Fruit fly (Drosophila melanogaster): Measurements from ENCODE around the gene Pgk.
A peak's percentile ranks its signal among the peaks of the same experiment; 100 is the strongest.

The Pgk gene

DNA sequence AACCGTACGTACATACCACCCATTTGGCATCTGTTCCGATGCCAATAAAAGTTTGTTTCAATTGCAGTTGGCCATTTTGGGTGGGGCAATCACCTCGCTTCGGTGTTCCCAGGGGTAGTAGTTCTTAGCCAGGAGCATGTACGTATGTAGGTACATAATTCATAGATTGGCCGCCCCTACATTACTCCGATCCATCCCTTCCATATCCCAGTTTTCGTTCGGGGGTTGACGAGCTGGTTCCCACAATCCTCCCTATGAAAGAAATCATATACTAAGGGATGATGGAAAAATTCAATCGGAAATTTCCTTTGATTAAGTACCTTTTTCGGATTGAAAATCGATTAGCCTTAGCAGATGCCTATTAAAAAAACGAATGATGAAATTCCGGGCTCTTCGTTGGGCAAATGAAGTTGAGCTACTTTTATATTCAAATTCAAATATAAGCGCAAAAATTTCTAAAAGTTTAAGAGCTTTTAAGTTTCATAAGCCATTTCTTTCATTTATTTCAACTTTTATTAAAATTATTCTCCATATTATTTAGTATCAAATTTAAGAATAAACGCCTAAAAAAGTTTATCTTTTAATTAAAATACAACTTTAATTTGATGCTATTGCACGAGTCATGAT is 5.2 kb upstream of the Pgk start:
- TF ChIP-seq odd (GFP tag; optimal IDR thresholded peaks at IDR 0.05), result no peak
- no peak for TF ChIP-seq Doc2 (GFP tag; IDR thresholded peaks at IDR 0.05)
- no peak for TF ChIP-seq NfI (GFP tag; optimal IDR thresholded peaks at IDR 0.05)
- TF ChIP-seq slp2 (GFP tag; optimal IDR thresholded peaks at IDR 0.05), result no peak
- TF ChIP-seq CG13894 (tag; optimal IDR thresholded peaks at IDR 0.05), result peak; percentile 70
- TF ChIP-seq Dfd (GFP tag; optimal IDR thresholded peaks at IDR 0.05), result no peak
- TF ChIP-seq CG11456 (GFP tag; IDR thresholded peaks at IDR 0.05), result no peak
- peak; percentile 57 for TF ChIP-seq Dp (GFP tag; optimal IDR thresholded peaks at IDR 0.05)
- TF ChIP-seq sens (GFP tag), result peak; percentile 40
- no peak for TF ChIP-seq Max (GFP tag; optimal IDR thresholded peaks at IDR 0.05)
- TF ChIP-seq CG18011 (GFP tag; optimal IDR thresholded peaks at IDR 0.05), result no peak
- no peak for TF ChIP-seq CG8281 (tag; optimal IDR thresholded peaks at IDR 0.05)
- no peak for TF ChIP-seq B-H2 (GFP tag; optimal IDR thresholded peaks at IDR 0.05)
- no peak for TF ChIP-seq pb (GFP tag; optimal IDR thresholded peaks at IDR 0.05)
- TF ChIP-seq chinmo (GFP tag; IDR thresholded peaks at IDR 0.05; ENCODE audit: partially characterized antibody), result 0 out of 4 replicates have a peak, but pooled peaks have one; percentile 9
- TF ChIP-seq wek (GFP tag; optimal IDR thresholded peaks at IDR 0.05), result no peak
- no peak for TF ChIP-seq CG31388 (GFP tag; optimal IDR thresholded peaks at IDR 0.05)
- TF ChIP-seq ase (GFP tag; IDR thresholded peaks at IDR 0.05), result no peak
- TF ChIP-seq CG16815 (GFP tag; optimal IDR thresholded peaks at IDR 0.05), result no peak
- peak; percentile 28; the same call in 1 of the 2 replicates for TF ChIP-seq Atf6 (GFP tag; IDR thresholded peaks at IDR 0.05)
- no peak for TF ChIP-seq CG8924 (tag; optimal IDR thresholded peaks at IDR 0.05)
- TF ChIP-seq Med (GFP tag), result peak; percentile 70
- TF ChIP-seq ac (GFP tag; optimal IDR thresholded peaks at IDR 0.05), result no peak
- no peak for TF ChIP-seq tna (GFP tag; IDR thresholded peaks at IDR 0.05; ENCODE audit: partially characterized antibody)
- no peak for TF ChIP-seq Sin3A (optimal IDR thresholded peaks at IDR 0.05)
- no peak for TF ChIP-seq bigmax (GFP tag; optimal IDR thresholded peaks at IDR 0.05)
- 0 out of 2 replicates have a peak, but pooled peaks have one; percentile 6 for TF ChIP-seq CG32532 (GFP tag; IDR thresholded peaks at IDR 0.05)
- TF ChIP-seq Oaz (GFP tag; IDR thresholded peaks at IDR 0.05), result no peak
- TF ChIP-seq CG2712 (tag; optimal IDR thresholded peaks at IDR 0.05), result no peak
- TF ChIP-seq az2 (GFP tag; optimal IDR thresholded peaks at IDR 0.05), result no peak
- TF ChIP-seq nerfin-1 (tag; optimal IDR thresholded peaks at IDR 0.05), result peak; percentile 8
- peak; percentile 50; the same call in 2 of the 3 replicates for TF ChIP-seq Dbx (GFP tag; IDR thresholded peaks at IDR 0.05)
- peak; percentile 27 for TF ChIP-seq abd-A (tag; optimal IDR thresholded peaks at IDR 0.05)
- TF ChIP-seq Ets65A (GFP tag), result peak; percentile 86
- TF ChIP-seq CG2875 (GFP tag; optimal IDR thresholded peaks at IDR 0.05), result no peak
- TF ChIP-seq Trl (optimal IDR thresholded peaks at IDR 0.05), result no peak
- TF ChIP-seq Trl (GFP tag; optimal IDR thresholded peaks at IDR 0.05), result no peak
- TF ChIP-seq CG3163 (GFP tag; optimal IDR thresholded peaks at IDR 0.05), result no peak
- TF ChIP-seq kni (GFP tag; optimal IDR thresholded peaks at IDR 0.05), result peak; percentile 48
- TF ChIP-seq CG42726 (GFP tag; IDR thresholded peaks at IDR 0.05; ENCODE audit: partially characterized antibody), result no peak
- TF ChIP-seq CG10366 (GFP tag; IDR thresholded peaks at IDR 0.05), result no peak
- no peak for TF ChIP-seq pfk (GFP tag; optimal IDR thresholded peaks at IDR 0.05)
- TF ChIP-seq jigr1 (GFP tag; IDR thresholded peaks at IDR 0.05), result no peak
- no peak for TF ChIP-seq p53 (GFP tag; optimal IDR thresholded peaks at IDR 0.05)
- TF ChIP-seq Scr (GFP tag; IDR thresholded peaks at IDR 0.05; ENCODE audit: partially characterized antibody), result no peak
- peak; percentile 9 for TF ChIP-seq corto (GFP tag; optimal IDR thresholded peaks at IDR 0.05)
- TF ChIP-seq Abd-B (GFP tag; optimal IDR thresholded peaks at IDR 0.05), result no peak
- TF ChIP-seq CG15269 (tag; optimal IDR thresholded peaks at IDR 0.05), result no peak
- TF ChIP-seq sqz (GFP tag; optimal IDR thresholded peaks at IDR 0.05), result no peak
- no peak for TF ChIP-seq CG7271 (tag; optimal IDR thresholded peaks at IDR 0.05)
- TF ChIP-seq vvl (GFP tag; IDR thresholded peaks at IDR 0.05), result peak; percentile 14; the same call in 1 of the 2 replicates
